Worm (Caenorhabditis elegans): Measurements from ENCODE around the gene pigc-1.

DNA sequence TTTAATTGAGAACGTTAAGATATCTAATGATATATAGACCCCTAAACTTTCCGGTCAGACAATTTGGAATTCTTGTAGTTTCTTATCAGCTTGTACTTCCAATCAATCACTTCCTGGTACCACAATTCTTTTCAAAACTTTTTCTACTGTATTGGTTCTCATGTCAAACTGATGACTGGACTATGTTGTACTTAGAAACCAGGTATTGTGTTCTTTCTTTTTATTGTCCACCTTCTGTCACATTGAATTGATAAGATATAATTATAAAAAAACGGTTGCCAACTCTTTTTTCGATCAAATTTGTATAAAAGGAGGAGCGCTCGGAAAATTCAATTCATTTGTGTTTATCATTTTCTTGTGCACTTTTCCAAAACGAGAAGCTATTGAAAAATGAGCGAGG is 35.3 kb upstream of the pigc-1 start, which contains the start of gene C10C5.4:
- TF ChIP-seq pha-4 (tag; optimal IDR thresholded peaks at IDR 0.05) (no peak), unc-62 (GFP tag; optimal IDR thresholded peaks at IDR 0.05) (no peak), dpff-1 (tag; optimal IDR thresholded peaks at IDR 0.05) (no peak), tlf-1 (GFP tag; optimal IDR thresholded peaks at IDR 0.05) (no peak), Y95B8A.8 (GFP tag; IDR thresholded peaks at IDR 0.05) (no peak), aptf-3 (GFP tag; IDR thresholded peaks at IDR 0.05) (no peak), T07F8.4 (tag; optimal IDR thresholded peaks at IDR 0.05) (no peak)
